Fruit fly (Drosophila melanogaster): ENCODE results near the gene Pi3K92E.

Pi3K92E gene

dm6 chr3R:20634674-20635594, at the start of gene Pi3K92E, which contains the start of gene Lrrk:
Gene Pi3K92E (minus strand): TSS chr3R:20634732.
Gene Lrrk (plus strand): TSS chr3R:20635480.
- peak; percentile 26 for TF ChIP-seq CG17801 (GFP tag; optimal IDR thresholded peaks at IDR 0.05; ENCODE audit: partially characterized antibody)

- TF ChIP-seq CG17801 (GFP tag; optimal IDR thresholded peaks at IDR 0.05; ENCODE audit: partially characterized antibody): no peak
Measured at dm6 chr3R:20677251-20677650, 42.7 kb upstream of the Pi3K92E start, which contains the start of gene CG4000. Gene CG4000 (minus strand): TSS chr3R:20677351.

- no peak for TF ChIP-seq CG17801 (GFP tag; optimal IDR thresholded peaks at IDR 0.05; ENCODE audit: partially characterized antibody)
Measured at dm6 chr3R:20675772-20676171, 41.2 kb upstream of the Pi3K92E start.

- no peak for TF ChIP-seq CG17801 (GFP tag; optimal IDR thresholded peaks at IDR 0.05; ENCODE audit: partially characterized antibody)
Measured at dm6 chr3R:20669040-20669621, 34.6 kb upstream of the Pi3K92E start, which contains the start of gene Cpr92F. Gene Cpr92F (plus strand): TSS chr3R:20669571.

dm6 chr3R:20659804-20660203, 25.3 kb upstream of the Pi3K92E start, which contains the start of gene Nep4:
Gene Nep4 (minus strand): TSS chr3R:20659904.
- no peak for TF ChIP-seq CG17801 (GFP tag; optimal IDR thresholded peaks at IDR 0.05; ENCODE audit: partially characterized antibody)

- no peak for TF ChIP-seq CG17801 (GFP tag; optimal IDR thresholded peaks at IDR 0.05; ENCODE audit: partially characterized antibody)
Measured at dm6 chr3R:20656649-20657048, 22.1 kb upstream of the Pi3K92E start.

dm6 chr3R:20652350-20652749, 17.8 kb upstream of the Pi3K92E start, which contains the start of gene GluRIID:
Gene GluRIID (minus strand): TSS chr3R:20652450.
- TF ChIP-seq CG17801 (GFP tag; optimal IDR thresholded peaks at IDR 0.05; ENCODE audit: partially characterized antibody): no peak

- TF ChIP-seq CG17801 (GFP tag; optimal IDR thresholded peaks at IDR 0.05; ENCODE audit: partially characterized antibody): no peak
Measured at dm6 chr3R:20648616-20649015, 14.1 kb upstream of the Pi3K92E start, which contains the start of gene GluRIIE. Gene GluRIIE (minus strand): TSS chr3R:20648716.

dm6 chr3R:20635735-20636134, 1.2 kb upstream of the Pi3K92E start:
- TF ChIP-seq CG17801 (GFP tag; optimal IDR thresholded peaks at IDR 0.05; ENCODE audit: partially characterized antibody): no peak

dm6 chr3R:20633984-20634446, 517 bp downstream of the Pi3K92E start:
- peak; percentile 46 for TF ChIP-seq CG17801 (GFP tag; optimal IDR thresholded peaks at IDR 0.05; ENCODE audit: partially characterized antibody)

- TF ChIP-seq CG17801 (GFP tag; optimal IDR thresholded peaks at IDR 0.05; ENCODE audit: partially characterized antibody): no peak
Measured at dm6 chr3R:20626123-20626522, 8.4 kb downstream of the Pi3K92E start.

- no peak for TF ChIP-seq CG17801 (GFP tag; optimal IDR thresholded peaks at IDR 0.05; ENCODE audit: partially characterized antibody)
Measured at dm6 chr3R:20622297-20623168, 12.0 kb downstream of the Pi3K92E start.

dm6 chr3R:20621805-20622286, 12.7 kb downstream of the Pi3K92E start, which contains the start of gene H:
Gene H (plus strand): TSS chr3R:20621938.
- TF ChIP-seq CG17801 (GFP tag; optimal IDR thresholded peaks at IDR 0.05; ENCODE audit: partially characterized antibody): no peak

dm6 chr3R:20618947-20619346, 15.6 kb downstream of the Pi3K92E start:
- TF ChIP-seq CG17801 (GFP tag; optimal IDR thresholded peaks at IDR 0.05; ENCODE audit: partially characterized antibody): no peak

Data from ovary, adult (tissue).